Fruit fly (Drosophila melanogaster): Measurements from ENCODE around the gene CG7227.
"Not testable (repeated sequence)": the region's sequence is repeated elsewhere in the genome, so short reads cannot be mapped to it uniquely, and the experiment has no call there.

The CG7227 gene

dm6 chr2L:7983646-7984045 is 14.3 kb downstream of the CG7227 start, which contains the start of gene CG7231:
Gene CG7231 (plus strand): TSS chr2L:7983946.
- TF ChIP-seq psq (optimal IDR thresholded peaks at IDR 0.05); Dll (optimal IDR thresholded peaks at IDR 0.05); EcR (GFP tag; optimal IDR thresholded peaks at IDR 0.05): not testable (repeated sequence)

- TF ChIP-seq EcR (GFP tag; optimal IDR thresholded peaks at IDR 0.05), result no peak
- peak; percentile 56 for TF ChIP-seq pan (optimal IDR thresholded peaks at IDR 0.05)
Measured at dm6 chr2L:7976738-7977137, 21.2 kb downstream of the CG7227 start.

dm6 chr2L:7973470-7974207 is 24.3 kb downstream of the CG7227 start:
- TF ChIP-seq pan (optimal IDR thresholded peaks at IDR 0.05) (peak; percentile 95), Dll (optimal IDR thresholded peaks at IDR 0.05) (peak; percentile 3), usp (GFP tag; optimal IDR thresholded peaks at IDR 0.05) (no peak)

- no peak for TF ChIP-seq pan (optimal IDR thresholded peaks at IDR 0.05)
- TF ChIP-seq usp (GFP tag; optimal IDR thresholded peaks at IDR 0.05), result no peak
- no peak for TF ChIP-seq CG8478 (optimal IDR thresholded peaks at IDR 0.05)
- TF ChIP-seq Dll (optimal IDR thresholded peaks at IDR 0.05), result no peak
- no peak for TF ChIP-seq psq (optimal IDR thresholded peaks at IDR 0.05)
- TF ChIP-seq EcR (GFP tag; optimal IDR thresholded peaks at IDR 0.05), result no peak
Measured at dm6 chr2L:7971423-7971822, 26.5 kb downstream of the CG7227 start.

dm6 chr2L:7970001-7970400 is 27.9 kb downstream of the CG7227 start:
- TF ChIP-seq Dll (optimal IDR thresholded peaks at IDR 0.05) (no peak), pan (optimal IDR thresholded peaks at IDR 0.05) (no peak), psq (optimal IDR thresholded peaks at IDR 0.05) (no peak), EcR (GFP tag; optimal IDR thresholded peaks at IDR 0.05) (no peak), CG8478 (optimal IDR thresholded peaks at IDR 0.05) (no peak), usp (GFP tag; optimal IDR thresholded peaks at IDR 0.05) (no peak)

dm6 chr2L:7969329-7969728 is 28.6 kb downstream of the CG7227 start:
- TF ChIP-seq pan (optimal IDR thresholded peaks at IDR 0.05) (no peak), EcR (GFP tag; optimal IDR thresholded peaks at IDR 0.05) (no peak), CG8478 (optimal IDR thresholded peaks at IDR 0.05) (no peak), Dll (optimal IDR thresholded peaks at IDR 0.05) (no peak)

dm6 chr2L:7968054-7968453 is 29.9 kb downstream of the CG7227 start:
- no peak for TF ChIP-seq usp (GFP tag; optimal IDR thresholded peaks at IDR 0.05)

dm6 chr2L:7967645-7968044 is 30.3 kb downstream of the CG7227 start:
- TF ChIP-seq CG8478 (optimal IDR thresholded peaks at IDR 0.05), result no peak
- no peak for TF ChIP-seq pan (optimal IDR thresholded peaks at IDR 0.05)
- no peak for TF ChIP-seq psq (optimal IDR thresholded peaks at IDR 0.05)
- no peak for TF ChIP-seq EcR (GFP tag; optimal IDR thresholded peaks at IDR 0.05)
- TF ChIP-seq Dll (optimal IDR thresholded peaks at IDR 0.05), result no peak
- no peak for TF ChIP-seq usp (GFP tag; optimal IDR thresholded peaks at IDR 0.05)

- TF ChIP-seq EcR (GFP tag; optimal IDR thresholded peaks at IDR 0.05), result peak in 1 of 2 experiments; percentile 46
- no peak for TF ChIP-seq pan (optimal IDR thresholded peaks at IDR 0.05)
Measured at dm6 chr2L:7966866-7967549, 30.9 kb downstream of the CG7227 start.

dm6 chr2L:7966461-7966846 is 31.5 kb downstream of the CG7227 start:
- TF ChIP-seq pan (optimal IDR thresholded peaks at IDR 0.05) (no peak), EcR (GFP tag; optimal IDR thresholded peaks at IDR 0.05) (no peak), usp (GFP tag; optimal IDR thresholded peaks at IDR 0.05) (no peak), CG8478 (optimal IDR thresholded peaks at IDR 0.05) (no peak), psq (optimal IDR thresholded peaks at IDR 0.05) (no peak), Dll (optimal IDR thresholded peaks at IDR 0.05) (no peak)

- TF ChIP-seq psq (optimal IDR thresholded peaks at IDR 0.05), result no peak
Measured at dm6 chr2L:7965808-7966460, 32.0 kb downstream of the CG7227 start.

dm6 chr2L:7964611-7965010 is 33.3 kb downstream of the CG7227 start:
- TF ChIP-seq psq (optimal IDR thresholded peaks at IDR 0.05) (no peak), CG8478 (optimal IDR thresholded peaks at IDR 0.05) (no peak), usp (GFP tag; optimal IDR thresholded peaks at IDR 0.05) (no peak), EcR (GFP tag; optimal IDR thresholded peaks at IDR 0.05) (no peak), Dll (optimal IDR thresholded peaks at IDR 0.05) (no peak), pan (optimal IDR thresholded peaks at IDR 0.05) (no peak)

- no peak for TF ChIP-seq psq (optimal IDR thresholded peaks at IDR 0.05)
- no peak for TF ChIP-seq usp (GFP tag; optimal IDR thresholded peaks at IDR 0.05)
- TF ChIP-seq pan (optimal IDR thresholded peaks at IDR 0.05), result no peak
- TF ChIP-seq EcR (GFP tag; optimal IDR thresholded peaks at IDR 0.05), result no peak
- no peak for TF ChIP-seq CG8478 (optimal IDR thresholded peaks at IDR 0.05)
- no peak for TF ChIP-seq Dll (optimal IDR thresholded peaks at IDR 0.05)
Measured at dm6 chr2L:7962881-7963280, 35.1 kb downstream of the CG7227 start.

Measured in whole organism.